Fruit fly (Drosophila melanogaster) whole organism, embryonic: ENCODE data around the gene scramb1.
A peak's percentile ranks its signal among the peaks of the same experiment; 100 is the strongest.

Experiments
- CG10431 ChIP-seq: fragments of 200-800 bp; sonication (Bioruptor generic); optimal IDR thresholded peaks from 3 replicates; lab custom pipeline; 2018; ENCODE audit warnings: missing biosample characterization, mild to moderate bottlenecking, missing genetic modification characterization
- CG11093 ChIP-seq: fragments of 200-800 bp; sonication (Bioruptor generic); IDR thresholded peaks from 3 replicates; pipeline ENCODE4 v1.3.6; 2022; ENCODE audit warnings: missing biosample characterization, missing genetic modification characterization
- CG11560 ChIP-seq: fragments of 200-800 bp; sonication (Bioruptor generic); IDR thresholded peaks from 3 replicates; pipeline ENCODE4 v1.3.6; 2022; ENCODE audit warnings: missing biosample characterization, missing genetic modification characterization
- CG12391 ChIP-seq: fragments of 200-800 bp; sonication (Bioruptor generic); optimal IDR thresholded peaks from 3 replicates; lab custom pipeline; 2018; ENCODE audit warnings: missing biosample characterization, mild to moderate bottlenecking, missing genetic modification characterization, moderate library complexity
- CG14965 ChIP-seq: fragments of 200-800 bp; sonication (Bioruptor generic); optimal IDR thresholded peaks from 2 replicates; lab custom pipeline; 2016; ENCODE audit warnings: missing biosample characterization, missing genetic modification characterization, borderline replicate concordance
- CG16779 ChIP-seq: fragments of 200-800 bp; sonication (Bioruptor generic); IDR thresholded peaks from 2 replicates; pipeline ENCODE4 v1.3.6; 2022; ENCODE audit warnings: missing biosample characterization, missing genetic modification characterization
- CG16813 ChIP-seq: fragments of 200-800 bp; sonication (Bioruptor generic); IDR thresholded peaks from 3 replicates; pipeline ENCODE4 v1.3.6; 2022; ENCODE audit warnings: missing biosample characterization, missing genetic modification characterization; ENCODE audit not compliant: partially characterized antibody
- CG2129 ChIP-seq: fragments of 200-800 bp; sonication (Bioruptor generic); IDR thresholded peaks from 2 replicates; pipeline ENCODE4 v1.3.6; 2022; ENCODE audit warnings: missing biosample characterization, missing genetic modification characterization; ENCODE audit not compliant: partially characterized antibody
- CG2199 ChIP-seq: fragments of 200-800 bp; sonication (Bioruptor generic); IDR thresholded peaks from 3 replicates; pipeline ENCODE4 v1.3.6; 2022; ENCODE audit warnings: missing biosample characterization, missing genetic modification characterization
- CG30403 ChIP-seq: fragments of 200-800 bp; sonication (Bioruptor generic); optimal IDR thresholded peaks from 3 replicates; lab custom pipeline; 2016; ENCODE audit warnings: missing biosample characterization, missing genetic modification characterization
- CG31224 ChIP-seq: fragments of 200-800 bp; sonication (Bioruptor generic); IDR thresholded peaks from 2 replicates; pipeline ENCODE4 v1.3.6; 2022; ENCODE audit warnings: missing biosample characterization, missing genetic modification characterization
- CG33557 ChIP-seq: fragments of 200-800 bp; sonication (Bioruptor generic); optimal IDR thresholded peaks from 2 replicates; lab custom pipeline; 2019; ENCODE audit warnings: missing biosample characterization, mild to moderate bottlenecking, missing genetic modification characterization, moderate library complexity
- CG3726 ChIP-seq: fragments of 200-800 bp; sonication (Bioruptor generic); IDR thresholded peaks from 3 replicates; pipeline ENCODE4, ENCODE4 v1.3.6; 2022; ENCODE audit warnings: missing biosample characterization, missing genetic modification characterization
- CG4328 ChIP-seq: fragments of 200-800 bp; sonication (Bioruptor generic); optimal IDR thresholded peaks from 3 replicates; lab custom pipeline; 2017; ENCODE audit warnings: missing biosample characterization, missing genetic modification reagents, missing genetic modification characterization
- CG4424 ChIP-seq: fragments of 200-800 bp; sonication (Bioruptor generic); optimal IDR thresholded peaks from 3 replicates; lab custom pipeline; 2016; ENCODE audit warnings: missing biosample characterization, missing genetic modification characterization
- CG6175 ChIP-seq: fragments of 200-800 bp; sonication (Bioruptor generic); IDR thresholded peaks from 3 replicates; pipeline ENCODE4 v1.3.6; 2022; ENCODE audit warnings: missing biosample characterization, missing genetic modification characterization
- CG9437 ChIP-seq: fragments of 200-800 bp; sonication (Bioruptor generic); optimal IDR thresholded peaks from 2 replicates; lab custom pipeline; 2018; ENCODE audit warnings: missing biosample characterization, mild to moderate bottlenecking, missing genetic modification characterization
- Dfd ChIP-seq, 2 experiments: fragments of >200 bp; optimal IDR thresholded peaks; 2 replicates each; lab custom pipeline; 2017; ENCODE audit warnings: missing biosample characterization in 2 of 2, missing genetic modification characterization in 2 of 2
- Doc2 ChIP-seq: fragments of 200-800 bp; sonication (Bioruptor generic); IDR thresholded peaks from 2 replicates; pipeline ENCODE4 v1.3.6; 2022; ENCODE audit warnings: missing biosample characterization, missing genetic modification characterization
- ERR ChIP-seq: fragments of 200-800 bp; sonication (Bioruptor generic); optimal IDR thresholded peaks from 2 replicates; lab custom pipeline; 2016; ENCODE audit warnings: missing biosample characterization, missing genetic modification characterization
- Ets97D ChIP-seq: fragments of 200-800 bp; sonication (Bioruptor generic); optimal IDR thresholded peaks from 3 replicates; lab custom pipeline; 2016; ENCODE audit warnings: missing biosample characterization, missing genetic modification characterization
- Fer1 ChIP-seq: fragments of 200-800 bp; sonication (Bioruptor generic); optimal IDR thresholded peaks from 2 replicates; lab custom pipeline; 2017; ENCODE audit warnings: missing biosample characterization, mild to moderate bottlenecking, missing genetic modification characterization
- Fer2 ChIP-seq: fragments of 200-800 bp; sonication (Bioruptor generic); optimal IDR thresholded peaks from 2 replicates; lab custom pipeline; 2018; ENCODE audit warnings: missing biosample characterization, mild to moderate bottlenecking, missing genetic modification characterization, moderate library complexity
- HmgZ ChIP-seq: fragments of 200-800 bp; sonication (Bioruptor generic); optimal IDR thresholded peaks from 2 replicates; lab custom pipeline; 2018; ENCODE audit warnings: missing biosample characterization, mild to moderate bottlenecking, missing genetic modification characterization
- Hr78 ChIP-seq, 2 experiments: fragments of 200-800 bp in 1 of 2; fragments of >200 bp in 1 of 2; sonication (Bioruptor generic) in 1 of 2; optimal IDR thresholded peaks; 2 replicates each; lab custom pipeline; 2017 to 2019; ENCODE audit warnings: missing biosample characterization in 2 of 2, missing genetic modification characterization in 2 of 2, mild to moderate bottlenecking in 1 of 2, moderate library complexity in 1 of 2
- Lhr ChIP-seq: fragments of 200-800 bp; sonication (Bioruptor generic); optimal IDR thresholded peaks from 3 replicates; lab custom pipeline; 2017; ENCODE audit warnings: mild to moderate bottlenecking, missing biosample characterization, missing genetic modification reagents, missing genetic modification characterization
- Ravus ChIP-seq: fragments of 200-800 bp; sonication (Bioruptor generic); IDR thresholded peaks from 2 replicates; pipeline ENCODE4 v1.3.6; 2022; ENCODE audit warnings: missing biosample characterization, missing genetic modification characterization
- Rx ChIP-seq: fragments of 200-800 bp; sonication (Bioruptor generic); IDR thresholded peaks from 2 replicates; pipeline ENCODE4 v1.3.6; 2022; ENCODE audit warnings: missing biosample characterization, missing genetic modification characterization
- Sry-δ ChIP-seq: fragments of 200-800 bp; sonication (Bioruptor generic); optimal IDR thresholded peaks from 2 replicates; lab custom pipeline; 2016; ENCODE audit warnings: missing biosample characterization, missing genetic modification characterization
- YL-1 ChIP-seq: fragments of 200-800 bp; sonication (Bioruptor generic); optimal IDR thresholded peaks from 3 replicates; lab custom pipeline; 2017; ENCODE audit warnings: missing biosample characterization, mild to moderate bottlenecking, missing genetic modification characterization
- ac ChIP-seq: fragments of 200-800 bp; sonication (Bioruptor generic); optimal IDR thresholded peaks from 3 replicates; lab custom pipeline; 2017; ENCODE audit warnings: missing biosample characterization, mild to moderate bottlenecking, missing genetic modification characterization
- cas ChIP-seq: fragments of 200-800 bp; sonication (Bioruptor generic); IDR thresholded peaks from 2 replicates; pipeline ENCODE4 v1.3.6; 2022; ENCODE audit warnings: missing biosample characterization, missing genetic modification characterization
- caup ChIP-seq: fragments of 200-800 bp; sonication (Bioruptor generic); optimal IDR thresholded peaks from 3 replicates; lab custom pipeline; 2017; ENCODE audit warnings: missing biosample characterization, mild to moderate bottlenecking, missing genetic modification characterization, moderate library complexity; ENCODE audit not compliant: severe bottlenecking
- chif ChIP-seq, 2 experiments: fragments of 200-800 bp; sonication (Bioruptor generic); optimal IDR thresholded peaks; 3 replicates each; lab custom pipeline; 2016; ENCODE audit warnings: missing biosample characterization in 2 of 2, missing genetic modification characterization in 2 of 2
- dmrt11E ChIP-seq: fragments of 200-800 bp; sonication (Bioruptor generic); optimal IDR thresholded peaks from 3 replicates; lab custom pipeline; 2018; ENCODE audit warnings: missing biosample characterization, mild to moderate bottlenecking, missing genetic modification characterization, moderate library complexity
- dysf ChIP-seq: fragments of 200-800 bp; sonication (Bioruptor generic); IDR thresholded peaks from 3 replicates; pipeline ENCODE4 v1.3.6; 2022; ENCODE audit warnings: missing biosample characterization, missing genetic modification characterization
- en ChIP-seq: fragments of 200-800 bp; sonication (Bioruptor generic); optimal IDR thresholded peaks from 2 replicates; lab custom pipeline; 2016; ENCODE audit warnings: missing biosample characterization, missing genetic modification characterization
- esg ChIP-seq: fragments of 200-800 bp; sonication (Bioruptor generic); conservative IDR thresholded peaks from 2 replicates; pipeline ENCODE4 v1.3.6; 2022; ENCODE audit warnings: missing biosample characterization, missing genetic modification characterization
- ftz-f1 ChIP-seq: fragments of 200-800 bp; sonication (Bioruptor generic); optimal IDR thresholded peaks from 2 replicates; lab custom pipeline; 2016; ENCODE audit warnings: missing biosample characterization, missing genetic modification characterization
- grau ChIP-seq: fragments of 200-800 bp; optimal IDR thresholded peaks from 3 replicates; lab custom pipeline; 2019; ENCODE audit warnings: missing biosample characterization, mild to moderate bottlenecking, missing genetic modification characterization, moderate library complexity
- gsb ChIP-seq: fragments of 200-800 bp; sonication (Bioruptor generic); IDR thresholded peaks from 2 replicates; pipeline ENCODE4 v1.3.6; 2022; ENCODE audit warnings: missing biosample characterization, missing genetic modification characterization
- her ChIP-seq: fragments of 200-800 bp; sonication (Bioruptor generic); optimal IDR thresholded peaks from 2 replicates; lab custom pipeline; 2016; ENCODE audit warnings: missing biosample characterization, missing genetic modification characterization
- kah ChIP-seq: fragments of 200-800 bp; sonication (Bioruptor generic); optimal IDR thresholded peaks from 2 replicates; lab custom pipeline; 2018; ENCODE audit warnings: missing biosample characterization, mild to moderate bottlenecking, missing genetic modification characterization
- maf-S ChIP-seq: fragments of 200-800 bp; sonication (Bioruptor generic); optimal IDR thresholded peaks from 2 replicates; lab custom pipeline; 2016; ENCODE audit warnings: missing biosample characterization, missing genetic modification characterization
- ro ChIP-seq: fragments of 200-800 bp; sonication (Bioruptor generic); IDR thresholded peaks from 2 replicates; pipeline ENCODE4 v1.3.6; 2022; ENCODE audit warnings: missing biosample characterization, missing genetic modification characterization
- scrt ChIP-seq: fragments of 200-800 bp; sonication (Bioruptor generic); optimal IDR thresholded peaks from 2 replicates; lab custom pipeline; 2018; ENCODE audit warnings: missing biosample characterization, mild to moderate bottlenecking, missing genetic modification characterization, moderate library complexity
- tin ChIP-seq: fragments of 200-800 bp; sonication (Bioruptor generic); optimal IDR thresholded peaks from 3 replicates; lab custom pipeline; 2016; ENCODE audit warnings: missing biosample characterization, missing genetic modification characterization
- tll ChIP-seq, 2 experiments: fragments of 200-800 bp in 1 of 2; fragments of >200 bp in 1 of 2; sonication (Bioruptor generic) in 1 of 2; optimal IDR thresholded peaks; 2 replicates each; lab custom pipeline; 2017 to 2019; ENCODE audit warnings: missing biosample characterization in 2 of 2, missing genetic modification characterization in 2 of 2, mild to moderate bottlenecking in 1 of 2, moderate library complexity in 1 of 2
- z ChIP-seq: fragments of 200-800 bp; sonication (Bioruptor generic); IDR thresholded peaks from 3 replicates; pipeline ENCODE4 v1.3.6; 2022; ENCODE audit warnings: missing biosample characterization, missing genetic modification characterization
- zen ChIP-seq: fragments of 200-800 bp; sonication (Bioruptor generic); optimal IDR thresholded peaks from 3 replicates; lab custom pipeline; 2018; ENCODE audit warnings: missing biosample characterization, mild to moderate bottlenecking, missing genetic modification characterization, moderate library complexity

scramb1 gene

dm6 chr3L:10206226-10206968, 18.6 kb downstream of the scramb1 start (continued):
- TF ChIP-seq Ets97D (GFP tag; lab: Kevin White, UChicago) (no peak), CG16813 (GFP tag; lab: Robert Waterston, UW) (no peak), gsb (GFP tag; lab: Robert Waterston, UW) (no peak), Doc2 (GFP tag; lab: Robert Waterston, UW) (no peak), CG3726 (GFP tag; lab: Robert Waterston, UW) (0 out of 3 replicates have a peak, but pooled peaks have one; percentile 51), CG30403 (peak; percentile 43), YL-1 (GFP tag; lab: Kevin White, UChicago) (no peak), dmrt11E (no peak), Fer2 (tag; lab: Kevin White, UChicago) (no peak), CG16779 (GFP tag; lab: Robert Waterston, UW) (no peak), CG14965 (no peak), CG2199 (GFP tag; lab: Robert Waterston, UW) (no peak), CG4424 (GFP tag; lab: Kevin White, UChicago) (peak; percentile 68), CG9437 (GFP tag; lab: Kevin White, UChicago) (peak; percentile 28), CG31224 (GFP tag; lab: Robert Waterston, UW) (no peak), Lhr (no peak), caup (GFP tag; lab: Kevin White, UChicago) (no peak), Hr78 (GFP tag; optimal IDR thresholded peaks at IDR 0.05; lab: Kevin White, UChicago) (peak in 1 of 2 experiments; percentile 4), Fer1 (GFP tag; lab: Kevin White, UChicago) (peak; percentile 24), esg (GFP tag; lab: Robert Waterston, UW) (peak; percentile 39; the same call in 1 of the 2 replicates), maf-S (no peak), Sry-δ (no peak), ac (GFP tag; lab: Kevin White, UChicago) (no peak), CG10431 (GFP tag; lab: Kevin White, UChicago) (no peak), CG33557 (GFP tag; lab: Kevin White, UChicago) (no peak), CG6175 (GFP tag; lab: Robert Waterston, UW) (no peak), zen (tag; lab: Kevin White, UChicago) (peak; percentile 11), grau (tag; lab: Kevin White, UChicago) (peak; percentile 51), her (GFP tag; lab: Kevin White, UChicago) (no peak), tll (GFP tag; optimal IDR thresholded peaks at IDR 0.05; lab: Kevin White, UChicago) (no peak), HmgZ (tag; lab: Kevin White, UChicago) (no peak), ro (no peak), chif (GFP tag; optimal IDR thresholded peaks at IDR 0.05; lab: Kevin White, UChicago) (peak in 1 of 2 experiments; percentile 14), ERR (GFP tag; lab: Kevin White, UChicago) (no peak), z (GFP tag; lab: Robert Waterston, UW) (no peak), CG4328 (no peak), CG11093 (GFP tag; lab: Robert Waterston, UW) (no peak), Ravus (GFP tag; lab: Robert Waterston, UW) (no peak), tin (peak; percentile 54), en (GFP tag; lab: Kevin White, UChicago) (no peak), kah (no peak), CG2129 (GFP tag; lab: Robert Waterston, UW) (no peak), Rx (no peak), Dfd (GFP tag; optimal IDR thresholded peaks at IDR 0.05; lab: Kevin White, UChicago) (no peak), cas (GFP tag; lab: Robert Waterston, UW) (no peak), scrt (GFP tag; lab: Kevin White, UChicago) (peak; percentile 47), CG11560 (tag; lab: Robert Waterston, UW) (no peak), CG12391 (tag; lab: Kevin White, UChicago) (peak; percentile 52), ftz-f1 (GFP tag; lab: Kevin White, UChicago) (no peak), dysf (GFP tag; lab: Robert Waterston, UW) (no peak; the same call in 2 of the 3 replicates)
